Fruit fly (Drosophila melanogaster): ENCODE measurements around the gene Lip1.
A peak's percentile ranks its signal among the peaks of the same experiment; 100 is the strongest.

Lip1 gene

dm6 chr2L:10694053-10694618, 7.2 kb downstream of the Lip1 start, which contains the start of gene CG17108:
Gene CG17108, minus strand, starts transcription at chr2L:10694103.
- no peak for TF ChIP-seq CG13204 (GFP tag; optimal IDR thresholded peaks at IDR 0.05)
- TF ChIP-seq Pif1B (GFP tag; optimal IDR thresholded peaks at IDR 0.05), result no peak
- TF ChIP-seq CG14655 (GFP tag; optimal IDR thresholded peaks at IDR 0.05), result peak; percentile 6
- TF ChIP-seq CG9948 (tag; optimal IDR thresholded peaks at IDR 0.05), result peak; percentile 32
- TF ChIP-seq CG17806 (tag; optimal IDR thresholded peaks at IDR 0.05), result no peak
- no peak for TF ChIP-seq EcR (GFP tag; optimal IDR thresholded peaks at IDR 0.05)
- TF ChIP-seq CG10348 (GFP tag; IDR thresholded peaks at IDR 0.05), result no peak
- TF ChIP-seq CG15710 (tag; optimal IDR thresholded peaks at IDR 0.05), result peak; percentile 36
- TF ChIP-seq CG4496 (GFP tag; IDR thresholded peaks at IDR 0.05), result no peak
- TF ChIP-seq CG34367 (tag; optimal IDR thresholded peaks at IDR 0.05), result no peak
- no peak for TF ChIP-seq Pif1A (GFP tag; optimal IDR thresholded peaks at IDR 0.05)
- TF ChIP-seq D1 (tag; optimal IDR thresholded peaks at IDR 0.05), result no peak
- no peak for TF ChIP-seq Snoo (tag; optimal IDR thresholded peaks at IDR 0.05)
- TF ChIP-seq gl (tag; optimal IDR thresholded peaks at IDR 0.05), result no peak
- peak; percentile 55 for TF ChIP-seq CG8159 (tag; optimal IDR thresholded peaks at IDR 0.05)
- no peak for TF ChIP-seq CG12605 (GFP tag; IDR thresholded peaks at IDR 0.05)
- no peak for TF ChIP-seq CG32121 (GFP tag; IDR thresholded peaks at IDR 0.05)

- TF ChIP-seq fd96Ca (GFP tag; IDR thresholded peaks at IDR 0.05) (no peak), CG14655 (GFP tag; optimal IDR thresholded peaks at IDR 0.05) (no peak), gl (tag; optimal IDR thresholded peaks at IDR 0.05) (no peak), CG10348 (GFP tag; IDR thresholded peaks at IDR 0.05) (no peak), Pif1B (GFP tag; optimal IDR thresholded peaks at IDR 0.05) (no peak), CG8159 (tag; optimal IDR thresholded peaks at IDR 0.05) (no peak), CG32121 (GFP tag; IDR thresholded peaks at IDR 0.05) (no peak), CG9948 (tag; optimal IDR thresholded peaks at IDR 0.05) (no peak), CG12605 (GFP tag; IDR thresholded peaks at IDR 0.05) (no peak), CG4496 (GFP tag; IDR thresholded peaks at IDR 0.05) (no peak), CG15710 (tag; optimal IDR thresholded peaks at IDR 0.05) (no peak), rn (GFP tag; IDR thresholded peaks at IDR 0.05) (no peak), Ets98B (GFP tag; IDR thresholded peaks at IDR 0.05) (no peak), CG17806 (tag; optimal IDR thresholded peaks at IDR 0.05) (no peak), CG8301 (tag; optimal IDR thresholded peaks at IDR 0.05) (no peak)
Measured at dm6 chr2L:10693018-10693417, 8.3 kb downstream of the Lip1 start.

- TF ChIP-seq Pif1A (GFP tag; optimal IDR thresholded peaks at IDR 0.05) (no peak), CG14655 (GFP tag; optimal IDR thresholded peaks at IDR 0.05) (no peak), D1 (tag; optimal IDR thresholded peaks at IDR 0.05) (no peak), gl (tag; optimal IDR thresholded peaks at IDR 0.05) (no peak), CG13204 (GFP tag; optimal IDR thresholded peaks at IDR 0.05) (no peak), CG12605 (GFP tag; IDR thresholded peaks at IDR 0.05) (no peak), Ets98B (GFP tag; IDR thresholded peaks at IDR 0.05) (no peak), Snoo (tag; optimal IDR thresholded peaks at IDR 0.05) (no peak), EcR (GFP tag; optimal IDR thresholded peaks at IDR 0.05) (no peak), CG17806 (tag; optimal IDR thresholded peaks at IDR 0.05) (no peak), rn (GFP tag; IDR thresholded peaks at IDR 0.05) (no peak)
Measured at dm6 chr2L:10689221-10690034, 11.9 kb downstream of the Lip1 start, which contains the start of gene CG7294. Gene CG7294, minus strand, starts transcription at chr2L:10689271.

- TF ChIP-seq CG14655 (GFP tag; optimal IDR thresholded peaks at IDR 0.05), result no peak
- no peak for TF ChIP-seq Pif1A (GFP tag; optimal IDR thresholded peaks at IDR 0.05)
- no peak for TF ChIP-seq Snoo (tag; optimal IDR thresholded peaks at IDR 0.05)
- TF ChIP-seq CG34367 (tag; optimal IDR thresholded peaks at IDR 0.05), result no peak
- no peak for TF ChIP-seq CG10348 (GFP tag; IDR thresholded peaks at IDR 0.05)
- no peak for TF ChIP-seq Ets98B (GFP tag; IDR thresholded peaks at IDR 0.05)
- no peak for TF ChIP-seq CG15710 (tag; optimal IDR thresholded peaks at IDR 0.05)
- no peak for TF ChIP-seq CG9948 (tag; optimal IDR thresholded peaks at IDR 0.05)
- TF ChIP-seq CG4496 (GFP tag; IDR thresholded peaks at IDR 0.05), result no peak
- TF ChIP-seq CG13204 (GFP tag; optimal IDR thresholded peaks at IDR 0.05), result no peak
Measured at dm6 chr2L:10688764-10689163, 12.6 kb downstream of the Lip1 start.

dm6 chr2L:10687794-10688185, 13.6 kb downstream of the Lip1 start:
- TF ChIP-seq Pif1A (GFP tag; optimal IDR thresholded peaks at IDR 0.05) (no peak), CG14655 (GFP tag; optimal IDR thresholded peaks at IDR 0.05) (no peak), CG17806 (tag; optimal IDR thresholded peaks at IDR 0.05) (no peak), CG13204 (GFP tag; optimal IDR thresholded peaks at IDR 0.05) (no peak), EcR (GFP tag; optimal IDR thresholded peaks at IDR 0.05) (no peak), fd96Ca (GFP tag; IDR thresholded peaks at IDR 0.05) (no peak), gl (tag; optimal IDR thresholded peaks at IDR 0.05) (no peak), CG9948 (tag; optimal IDR thresholded peaks at IDR 0.05) (no peak), CG32121 (GFP tag; IDR thresholded peaks at IDR 0.05) (no peak), D1 (tag; optimal IDR thresholded peaks at IDR 0.05) (no peak), Ets98B (GFP tag; IDR thresholded peaks at IDR 0.05) (no peak)
